Worm (Caenorhabditis elegans) whole organism, L1 larva: ENCODE measurements around the gene C33A12.19.
A peak's percentile ranks its signal among the peaks of the same experiment; 100 is the strongest.

Experiments
- C04F5.9 ChIP-seq: sonication (generic microtip); optimal IDR thresholded peaks from 2 replicates; lab custom pipeline; 2016; ENCODE audit warnings: missing genetic modification characterization, missing compliant biosample characterization
- C34B4.2 ChIP-seq: sonication (generic microtip); optimal IDR thresholded peaks from 2 replicates; lab custom pipeline; 2017; ENCODE audit warnings: mild to moderate bottlenecking, missing genetic modification characterization, missing compliant biosample characterization
- F16B12.6 ChIP-seq: fragments of 150-350 bp; optimal IDR thresholded peaks from 2 replicates; lab custom pipeline; 2014; ENCODE audit warnings: missing biosample characterization, missing genetic modification characterization
- blmp-1 ChIP-seq: fragments of 150-350 bp; optimal IDR thresholded peaks from 2 replicates; lab custom pipeline; 2014; ENCODE audit warnings: missing biosample characterization, missing genetic modification characterization
- ceh-63 ChIP-seq: fragments of 200-800 bp; sonication (Bioruptor generic); optimal IDR thresholded peaks from 2 replicates; lab custom pipeline; 2018; ENCODE audit warnings: mild to moderate bottlenecking, missing genetic modification characterization, missing compliant biosample characterization
- ceh-8 ChIP-seq: fragments of 200-800 bp; sonication (Bioruptor generic); optimal IDR thresholded peaks from 2 replicates; lab custom pipeline; 2018; ENCODE audit warnings: mild to moderate bottlenecking, missing genetic modification characterization, moderate library complexity, missing compliant biosample characterization
- ceh-88 ChIP-seq: fragments of 200-800 bp; sonication (Bioruptor generic); IDR thresholded peaks from 2 replicates; pipeline ENCODE4 v1.3.6; 2022; ENCODE audit warnings: missing genetic modification characterization, missing compliant biosample characterization
- ceh-90 ChIP-seq: sonication (generic microtip); optimal IDR thresholded peaks from 2 replicates; lab custom pipeline; 2016; ENCODE audit warnings: missing genetic modification characterization, missing compliant biosample characterization
- ces-1 ChIP-seq: fragments of 150-350 bp; optimal IDR thresholded peaks from 2 replicates; lab custom pipeline; 2014; ENCODE audit warnings: missing biosample characterization, missing genetic modification reagents, missing genetic modification characterization
- efl-1 ChIP-seq, 4 experiments: fragments of 150-350 bp; optimal IDR thresholded peaks in 3 of 4; peaks in 1 of 4; 1 replicate in 1 of 4; 2 replicates in 3 of 4; lab custom pipeline; 2014; ENCODE audit warnings: missing biosample characterization in 2 of 4, missing genetic modification characterization in 2 of 4, missing genetic modification reagents in 2 of 4
- egl-13 ChIP-seq: sonication (generic microtip); optimal IDR thresholded peaks from 2 replicates; lab custom pipeline; 2016; ENCODE audit warnings: missing genotype, missing genetic modification reagents, missing genetic modification characterization, missing compliant biosample characterization
- elt-3 ChIP-seq, 6 experiments: fragments of 150-350 bp in 1 of 6; sonication (generic microtip); optimal IDR thresholded peaks; 2 replicates each; lab custom pipeline; 2017 to 2018; ENCODE audit warnings: missing biosample characterization in 6 of 6, missing genetic modification characterization in 6 of 6, inconsistent platforms in 1 of 6
- ets-5 ChIP-seq: fragments of 200-800 bp; sonication (Bioruptor generic); IDR thresholded peaks from 2 replicates; pipeline ENCODE4 v1.3.6; 2022; ENCODE audit warnings: missing genetic modification characterization, missing compliant biosample characterization
- fkh-4 ChIP-seq: sonication (generic microtip); optimal IDR thresholded peaks from 2 replicates; lab custom pipeline; 2016; ENCODE audit warnings: missing compliant biosample characterization, missing genetic modification characterization, borderline replicate concordance
- isw-1 ChIP-seq: fragments of 200-800 bp; sonication (Bioruptor generic); IDR thresholded peaks from 2 replicates; pipeline ENCODE4 v1.3.6; 2022; ENCODE audit warnings: missing genetic modification characterization, missing compliant biosample characterization
- lin-14 ChIP-seq: fragments of 200-800 bp; sonication (Bioruptor generic); optimal IDR thresholded peaks from 2 replicates; lab custom pipeline; 2018; ENCODE audit warnings: mild to moderate bottlenecking, missing genetic modification characterization, moderate library complexity, missing compliant biosample characterization
- lin-15B ChIP-seq: fragments of 150-350 bp; sonication (generic microtip); optimal IDR thresholded peaks from 3 replicates; lab custom pipeline; 2014; ENCODE audit warnings: missing biosample characterization, missing genetic modification characterization
- lin-35 ChIP-seq, 2 experiments: fragments of 150-350 bp; optimal IDR thresholded peaks; 2 replicates each; lab custom pipeline; 2014; ENCODE audit warnings: missing biosample characterization in 2 of 2, missing genetic modification characterization in 2 of 2, missing genetic modification reagents in 2 of 2
- lir-3 ChIP-seq: sonication (generic microtip); optimal IDR thresholded peaks from 2 replicates; lab custom pipeline; 2016; ENCODE audit warnings: mild to moderate bottlenecking, missing genetic modification characterization, moderate library complexity, missing compliant biosample characterization; ENCODE audit not compliant: poor library complexity
- mab-9 ChIP-seq: fragments of 200-800 bp; sonication (Bioruptor generic); IDR thresholded peaks from 2 replicates; pipeline ENCODE4 v1.3.6; 2022; ENCODE audit warnings: missing genetic modification reagents, missing genetic modification characterization, missing compliant biosample characterization
- mdl-1 ChIP-seq, 2 experiments: fragments of 150-350 bp; optimal IDR thresholded peaks; 2 replicates each; lab custom pipeline; 2014 to 2017; ENCODE audit warnings: missing biosample characterization in 2 of 2, missing genetic modification characterization in 2 of 2, inconsistent platforms in 1 of 2
- mep-1 ChIP-seq: fragments of 150-350 bp; optimal IDR thresholded peaks from 2 replicates; lab custom pipeline; 2014; ENCODE audit warnings: missing biosample characterization, missing genetic modification characterization
- nhr-71 ChIP-seq: sonication (generic microtip); optimal IDR thresholded peaks from 2 replicates; lab custom pipeline; 2016; ENCODE audit warnings: mild to moderate bottlenecking, missing genetic modification characterization, moderate library complexity, missing compliant biosample characterization
- nhr-85 ChIP-seq: sonication (generic microtip); peaks from one replicate; lab custom pipeline; 2016; ENCODE audit warnings: missing genetic modification characterization, inconsistent platforms, missing compliant biosample characterization
- nhr-90 ChIP-seq: sonication (generic microtip); optimal IDR thresholded peaks from 2 replicates; lab custom pipeline; 2016; ENCODE audit warnings: mild to moderate bottlenecking, missing genetic modification characterization, missing compliant biosample characterization; ENCODE audit not compliant: poor library complexity
- skn-1 ChIP-seq: fragments of 150-350 bp; optimal IDR thresholded peaks from 2 replicates; lab custom pipeline; 2014; ENCODE audit warnings: missing biosample characterization, missing genetic modification characterization
- snpc-4 ChIP-seq: fragments of 150-350 bp; optimal IDR thresholded peaks from 2 replicates; lab custom pipeline; 2014; ENCODE audit warnings: missing biosample characterization, missing genetic modification characterization
- sox-4 ChIP-seq: sonication (generic microtip); optimal IDR thresholded peaks from 2 replicates; lab custom pipeline; 2016; ENCODE audit warnings: missing genetic modification characterization, missing compliant biosample characterization
- sptf-1 ChIP-seq: fragments of 150-350 bp; optimal IDR thresholded peaks from 2 replicates; lab custom pipeline; 2014; ENCODE audit warnings: missing biosample characterization, missing genetic modification characterization
- sup-37 ChIP-seq: fragments of 200-800 bp; sonication (Bioruptor generic); optimal IDR thresholded peaks from 2 replicates; lab custom pipeline; 2018; ENCODE audit warnings: mild to moderate bottlenecking, missing genetic modification characterization, missing compliant biosample characterization
- tbx-2 ChIP-seq: sonication (generic microtip); optimal IDR thresholded peaks from 2 replicates; lab custom pipeline; 2016; ENCODE audit warnings: missing genetic modification characterization, missing compliant biosample characterization
- tlp-1 ChIP-seq: fragments of 150-350 bp; optimal IDR thresholded peaks from 2 replicates; lab custom pipeline; 2014; ENCODE audit warnings: missing biosample characterization, missing genetic modification characterization
- unc-62 ChIP-seq: fragments of 150-350 bp; optimal IDR thresholded peaks from 2 replicates; lab custom pipeline; 2014; ENCODE audit warnings: missing biosample characterization, missing genetic modification reagents, missing genetic modification characterization
- unc-86 ChIP-seq: sonication (generic microtip); optimal IDR thresholded peaks from 2 replicates; lab custom pipeline; 2016; ENCODE audit warnings: missing genetic modification characterization, missing compliant biosample characterization
- vab-15 ChIP-seq: sonication (generic microtip); optimal IDR thresholded peaks from 2 replicates; lab custom pipeline; 2017; ENCODE audit warnings: missing genotype, mild to moderate bottlenecking, missing genetic modification characterization, missing compliant biosample characterization
- zag-1 ChIP-seq: fragments of 150-350 bp; optimal IDR thresholded peaks from 2 replicates; lab custom pipeline; 2014; ENCODE audit warnings: missing biosample characterization, missing genetic modification characterization
- zip-4 ChIP-seq: fragments of 200-800 bp; sonication (Bioruptor generic); optimal IDR thresholded peaks from 2 replicates; lab custom pipeline; 2018; ENCODE audit warnings: mild to moderate bottlenecking, missing genetic modification characterization, moderate library complexity, missing compliant biosample characterization

C33A12.19 gene

ce11 chrIV:9488315-9488714 lies 28.5 kb upstream of the C33A12.19 start, which contains the start of gene sru-1:
TSS of gene sru-1 (plus strand) at chrIV:9488615.
- TF ChIP-seq lin-14 (GFP tag; lab: Kevin White, UChicago) (no peak), nhr-71 (tag; lab: Kevin White, UChicago) (no peak), F16B12.6 (tag; lab: Kevin White, UChicago) (no peak), sptf-1 (no peak), skn-1 (no peak)

- no peak for TF ChIP-seq mdl-1 (tag; optimal IDR thresholded peaks at IDR 0.05; lab: Kevin White, UChicago)
- no peak for TF ChIP-seq egl-13 (tag; lab: Kevin White, UChicago)
- TF ChIP-seq tlp-1 (tag; lab: Kevin White, UChicago): no peak
- TF ChIP-seq mep-1 (tag; lab: Kevin White, UChicago): no peak
- no peak for TF ChIP-seq tbx-2 (tag; lab: Kevin White, UChicago)
- no peak for TF ChIP-seq skn-1
- TF ChIP-seq fkh-4 (tag; lab: Kevin White, UChicago): no peak
- TF ChIP-seq mab-9 (GFP tag; lab: Robert Waterston, UW): no peak
- no peak for TF ChIP-seq unc-86
- no peak for TF ChIP-seq ces-1 (GFP tag; lab: Kevin White, UChicago)
- TF ChIP-seq sptf-1: no peak
- TF ChIP-seq ceh-63: no peak
- no peak for TF ChIP-seq sox-4
- no peak for TF ChIP-seq sup-37
- TF ChIP-seq nhr-90 (tag; lab: Kevin White, UChicago): no peak
- TF ChIP-seq zag-1 (tag; lab: Kevin White, UChicago): no peak
- no peak for TF ChIP-seq ceh-8 (GFP tag; lab: Kevin White, UChicago)
- no peak for TF ChIP-seq unc-62
These were observed 26.5 kb upstream of the C33A12.19 start, which contains the start of gene sru-6 for ce11 chrIV:9490320-9490719. TSS of gene sru-6 (plus strand) at chrIV:9490620.

DNA sequence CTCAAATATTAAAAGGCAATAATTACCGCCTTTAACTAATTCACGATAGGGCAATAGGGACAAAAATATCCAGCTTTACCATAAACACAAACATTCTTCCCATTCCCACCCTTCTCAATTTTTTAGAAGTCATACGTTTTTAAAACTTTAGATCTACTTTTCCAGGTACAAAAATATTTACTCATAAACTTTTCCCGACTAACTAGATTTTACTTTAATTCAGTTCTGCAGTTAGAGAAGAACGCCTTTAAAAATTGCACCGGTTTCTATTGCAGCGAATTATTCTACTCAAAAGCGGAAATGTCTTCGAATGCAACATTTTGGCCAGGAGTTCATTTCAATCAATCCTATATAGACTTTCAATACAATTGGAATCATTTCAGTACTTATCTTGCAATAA lies 20.5 kb upstream of the C33A12.19 start, which contains the start of gene sru-3:
Gene sru-3, plus strand, starts transcription at position 301 of the 400 bp plus-strand sequence.
- TF ChIP-seq nhr-85: peak; percentile 25
- no peak for TF ChIP-seq efl-1 (optimal IDR thresholded peaks at IDR 0.05; lab: Kevin White, UChicago)
- no peak for TF ChIP-seq efl-1 (GFP tag; optimal IDR thresholded peaks at IDR 0.05 in 1 of 2; lab: Kevin White, UChicago)

DNA sequence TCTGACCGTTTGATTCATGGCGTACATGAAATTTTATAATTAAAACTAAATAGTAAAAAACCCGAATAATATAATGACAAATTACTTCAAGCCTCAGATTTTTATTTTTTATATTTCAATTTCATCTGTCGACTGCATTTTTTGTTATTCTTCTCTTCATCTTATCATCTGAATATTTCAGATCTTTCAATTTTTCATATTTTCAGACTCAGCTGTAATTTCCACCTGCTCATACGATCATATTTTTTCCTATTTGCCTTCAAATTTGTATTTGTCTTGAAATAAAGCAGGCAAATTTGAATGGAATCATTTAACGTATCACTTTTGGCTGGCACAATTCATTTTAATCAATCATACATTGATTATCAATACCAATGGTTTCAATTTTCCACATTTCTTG lies 18.7 kb upstream of the C33A12.19 start, which contains the start of gene sru-4:
Gene sru-4, plus strand, starts transcription at position 301 of the 400 bp plus-strand sequence.
- TF ChIP-seq ceh-90: no peak
- TF ChIP-seq blmp-1: no peak
- TF ChIP-seq zag-1 (tag; lab: Kevin White, UChicago): no peak
- no peak for TF ChIP-seq vab-15
- TF ChIP-seq efl-1 (optimal IDR thresholded peaks at IDR 0.05; lab: Kevin White, UChicago): no peak
- no peak for TF ChIP-seq efl-1 (GFP tag; optimal IDR thresholded peaks at IDR 0.05 in 1 of 2; lab: Kevin White, UChicago)
- TF ChIP-seq elt-3 (tag; optimal IDR thresholded peaks at IDR 0.05; lab: Kevin White, UChicago): no peak
- TF ChIP-seq C34B4.2 (tag; lab: Kevin White, UChicago): no peak
- TF ChIP-seq ceh-88 (GFP tag; lab: Robert Waterston, UW): no peak
- no peak for TF ChIP-seq ets-5
- no peak for TF ChIP-seq nhr-90 (tag; lab: Kevin White, UChicago)
- no peak for TF ChIP-seq isw-1 (GFP tag; lab: Robert Waterston, UW)
- no peak for TF ChIP-seq C04F5.9 (tag; lab: Kevin White, UChicago)
- TF ChIP-seq tbx-2 (tag; lab: Kevin White, UChicago): no peak

- no peak for TF ChIP-seq isw-1 (GFP tag; lab: Robert Waterston, UW)
- no peak for TF ChIP-seq snpc-4 (tag; lab: Kevin White, UChicago)
- TF ChIP-seq lin-15B (tag; lab: Kevin White, UChicago): no peak
- TF ChIP-seq zip-4 (GFP tag; lab: Kevin White, UChicago): no peak
- TF ChIP-seq lin-35 (GFP tag; optimal IDR thresholded peaks at IDR 0.05; lab: Kevin White, UChicago): no peak
- TF ChIP-seq lir-3 (tag; lab: Kevin White, UChicago): no peak
These were observed 17.2 kb upstream of the C33A12.19 start for ce11 chrIV:9499636-9500035.
